Fruit fly (Drosophila melanogaster): ENCODE measurements around the gene CG12231.

The CG12231 gene

DNA sequence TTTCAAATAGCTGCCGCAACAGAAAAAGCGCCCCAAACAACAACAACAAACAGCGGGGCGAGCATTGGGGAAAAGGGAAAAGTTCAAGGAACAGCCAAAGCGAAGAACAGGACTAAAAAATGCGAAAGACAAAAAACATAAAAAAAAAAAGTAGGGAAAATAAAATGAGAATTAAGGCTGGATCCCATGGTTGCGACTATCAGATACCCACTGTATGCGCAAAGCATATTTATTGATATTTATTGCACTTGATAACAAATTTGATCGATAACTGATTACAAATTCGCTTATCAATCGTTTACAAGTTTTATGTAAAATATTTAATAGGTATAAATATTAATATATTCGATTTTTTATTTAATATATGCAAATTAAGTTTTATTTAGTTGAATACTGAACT lies 18.0 kb upstream of the CG12231 start (continued):
- peak; percentile 49; the same call in 2 of the 3 replicates for TF ChIP-seq row (GFP tag; IDR thresholded peaks at IDR 0.05)
- no peak for TF ChIP-seq CG12219 (GFP tag; optimal IDR thresholded peaks at IDR 0.05)
- TF ChIP-seq fru (optimal IDR thresholded peaks at IDR 0.05): no peak
- TF ChIP-seq Fer1 (GFP tag; optimal IDR thresholded peaks at IDR 0.05): no peak
- peak; percentile 24 for TF ChIP-seq D19B (GFP tag; optimal IDR thresholded peaks at IDR 0.05)
- TF ChIP-seq Gug (GFP tag; IDR thresholded peaks at IDR 0.05): no peak
- TF ChIP-seq CG18011 (GFP tag; optimal IDR thresholded peaks at IDR 0.05): no peak
- TF ChIP-seq CG6689 (GFP tag; IDR thresholded peaks at IDR 0.05): no peak
- no peak for TF ChIP-seq CG10654 (GFP tag; optimal IDR thresholded peaks at IDR 0.05)
- TF ChIP-seq Blimp-1 (GFP tag; optimal IDR thresholded peaks at IDR 0.05): no peak
- no peak for TF ChIP-seq crp (GFP tag; optimal IDR thresholded peaks at IDR 0.05)
- no peak for TF ChIP-seq CG13775 (GFP tag; optimal IDR thresholded peaks at IDR 0.05)
- peak; percentile 2 for TF ChIP-seq phol (tag; optimal IDR thresholded peaks at IDR 0.05)
- no peak for TF ChIP-seq CG31441 (GFP tag; IDR thresholded peaks at IDR 0.05)
- peak; percentile 40; the same call in 1 of the 3 replicates for TF ChIP-seq CG7963 (GFP tag; IDR thresholded peaks at IDR 0.05; ENCODE audit: partially characterized antibody)
- TF ChIP-seq MTF-1 (GFP tag; optimal IDR thresholded peaks at IDR 0.05; ENCODE audit: borderline replicate concordance): no peak
- peak; percentile 64; the same call in 1 of the 3 replicates for TF ChIP-seq hb (GFP tag; IDR thresholded peaks at IDR 0.05; ENCODE audit: partially characterized antibody)
- no peak for TF ChIP-seq CG17568 (GFP tag; optimal IDR thresholded peaks at IDR 0.05)
- no peak for TF ChIP-seq CG11093 (GFP tag; IDR thresholded peaks at IDR 0.05)
- TF ChIP-seq Spps (tag; optimal IDR thresholded peaks at IDR 0.05): no peak
- TF ChIP-seq scrt (GFP tag; optimal IDR thresholded peaks at IDR 0.05): no peak
- no peak for TF ChIP-seq CG7357 (GFP tag; IDR thresholded peaks at IDR 0.05)
- TF ChIP-seq CG17612 (GFP tag; IDR thresholded peaks at IDR 0.05): no peak
- peak in 1 of 3 experiments; percentile 27 for TF ChIP-seq lola (GFP tag; optimal IDR thresholded peaks at IDR 0.05)
- no peak for TF ChIP-seq CG15269 (tag; optimal IDR thresholded peaks at IDR 0.05)
- TF ChIP-seq Max (GFP tag; optimal IDR thresholded peaks at IDR 0.05): no peak
- no peak for TF ChIP-seq CG32772 (GFP tag; IDR thresholded peaks at IDR 0.05)
- peak; percentile 22 for TF ChIP-seq CG2712 (tag; optimal IDR thresholded peaks at IDR 0.05)

DNA sequence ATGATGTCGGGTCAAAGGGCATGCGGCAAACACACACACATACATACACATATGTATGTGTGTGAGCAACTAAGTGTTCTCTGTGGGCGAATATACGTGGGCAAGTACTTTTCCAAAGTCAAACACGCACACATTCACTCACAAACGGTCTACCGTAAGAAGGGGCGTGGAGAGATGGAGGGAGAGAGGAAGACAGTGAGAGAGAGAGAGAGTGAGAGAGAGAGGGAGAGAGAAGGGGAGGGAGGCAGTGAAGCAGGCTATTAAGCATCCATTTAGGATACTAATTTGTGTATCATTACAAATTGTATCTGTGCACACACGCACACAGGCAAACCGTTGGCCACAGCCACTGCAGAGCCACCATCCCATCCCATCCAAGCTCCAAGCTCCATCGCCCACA lies 16.9 kb upstream of the CG12231 start:
- TF ChIP-seq cg (GFP tag; optimal IDR thresholded peaks at IDR 0.05) (peak; percentile 32), Trl (optimal IDR thresholded peaks at IDR 0.05) (peak; percentile 23 to 47), Trl (GFP tag; optimal IDR thresholded peaks at IDR 0.05) (no peak), dmrt11E (tag; optimal IDR thresholded peaks at IDR 0.05) (no peak), Nf-YB (GFP tag; optimal IDR thresholded peaks at IDR 0.05) (peak; percentile 55), CG1832 (GFP tag; optimal IDR thresholded peaks at IDR 0.05) (peak; percentile 56), emc (GFP tag; optimal IDR thresholded peaks at IDR 0.05) (no peak), CG6254 (GFP tag; optimal IDR thresholded peaks at IDR 0.05) (no peak), Nf-YC (tag; optimal IDR thresholded peaks at IDR 0.05) (peak; percentile 12), Hr78 (GFP tag; optimal IDR thresholded peaks at IDR 0.05) (peak in 1 of 2 experiments; percentile 38), mirr (GFP tag; optimal IDR thresholded peaks at IDR 0.05) (no peak), bcd (GFP tag; optimal IDR thresholded peaks at IDR 0.05) (no peak), Poxn (GFP tag; IDR thresholded peaks at IDR 0.05) (no peak), CG16779 (GFP tag; IDR thresholded peaks at IDR 0.05) (no peak), Ets65A (GFP tag) (peak; percentile 20), CG11085 (GFP tag; IDR thresholded peaks at IDR 0.05) (no peak), crol (GFP tag; IDR thresholded peaks at IDR 0.05) (peak; percentile 51)
